Worm (Caenorhabditis elegans) whole organism, dauer: Measurements from ENCODE around the gene cnnm-2.

Experiments used
- unc-62 ChIP-seq: sonication (generic microtip); optimal IDR thresholded peaks from 2 replicates; lab custom pipeline; 2017; ENCODE audit warnings: missing biosample characterization, missing genetic modification reagents, missing genetic modification characterization

cnnm-2 gene

ce11 chrX:8811916-8812315 lies at the start of gene cnnm-2:
cnnm-2 (plus strand) TSS chrX:8812105.
- TF ChIP-seq unc-62 (GFP tag; lab: Kevin White, UChicago) = no peak

DNA sequence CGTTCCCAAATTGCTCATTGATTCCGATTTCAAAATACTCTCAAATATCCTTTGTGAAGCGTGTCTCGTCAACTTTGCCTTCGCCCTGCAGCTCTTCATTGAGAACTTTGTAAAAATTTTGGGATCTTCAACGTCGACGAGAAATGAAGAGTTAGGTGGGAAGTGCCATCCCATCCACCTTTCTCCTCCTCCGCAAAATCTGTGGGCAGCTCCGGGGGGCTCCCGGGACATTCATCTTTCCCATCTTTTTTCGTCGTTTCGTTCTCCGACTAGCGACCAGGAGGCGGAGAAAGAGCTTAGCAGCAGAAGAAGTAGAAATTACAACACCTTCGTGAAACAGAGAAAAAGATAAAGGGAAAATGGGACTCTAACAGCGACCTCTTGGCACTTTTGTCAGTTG lies 49.0 kb upstream of the cnnm-2 start:
- no peak for TF ChIP-seq unc-62 (GFP tag; lab: Kevin White, UChicago)

- TF ChIP-seq unc-62 (GFP tag; lab: Kevin White, UChicago) = no peak
Measured at ce11 chrX:8763607-8764006, 48.3 kb upstream of the cnnm-2 start, which contains the start of gene zig-12. zig-12 (plus strand) TSS chrX:8763907.

DNA sequence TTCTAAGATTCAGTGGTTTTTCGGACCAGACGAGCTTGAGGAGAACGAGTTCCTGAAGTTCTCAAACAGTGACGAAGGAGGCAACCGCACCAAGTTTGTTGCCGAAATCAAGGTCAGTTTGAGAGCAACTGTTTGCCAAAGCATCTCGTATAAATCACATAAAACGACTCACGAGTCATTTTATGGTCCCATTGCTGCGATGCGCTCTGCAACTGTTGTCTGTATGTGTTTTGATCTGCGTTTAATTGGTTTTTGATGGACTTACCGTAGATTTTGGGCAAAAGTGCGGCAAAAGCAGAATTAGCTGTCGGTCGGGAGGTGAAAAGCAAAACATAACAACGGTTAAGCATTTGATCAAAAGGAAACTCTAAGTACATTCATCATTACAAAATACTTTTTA lies 47.9 kb upstream of the cnnm-2 start:
- TF ChIP-seq unc-62 (GFP tag; lab: Kevin White, UChicago) = no peak

ce11 chrX:8770316-8770715 lies 41.6 kb upstream of the cnnm-2 start:
- TF ChIP-seq unc-62 (GFP tag; lab: Kevin White, UChicago) = no peak

DNA sequence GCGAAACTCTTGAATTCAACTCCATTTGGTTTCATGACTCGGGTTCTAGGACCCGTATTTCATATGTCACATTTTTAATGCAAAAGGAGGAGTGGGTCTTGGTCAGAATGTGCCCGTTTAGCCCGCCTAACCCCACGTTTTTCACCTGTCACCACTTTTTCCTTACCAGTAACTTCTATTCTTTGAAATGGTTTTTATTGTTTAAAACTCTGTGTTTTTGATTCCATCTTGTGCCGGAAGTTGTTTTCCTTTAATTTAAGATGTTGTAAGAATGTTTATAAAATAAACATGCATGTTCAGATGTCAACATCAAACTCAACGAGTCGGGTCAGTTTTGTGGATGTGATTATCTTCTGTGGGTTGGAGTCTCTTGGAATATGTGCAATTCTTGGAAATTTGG lies 33.3 kb upstream of the cnnm-2 start, which contains the start of gene ZK721.4:
ZK721.4 (plus strand) TSS at position 301 of the 400 bp plus-strand sequence.
- no peak for TF ChIP-seq unc-62 (GFP tag; lab: Kevin White, UChicago)

DNA sequence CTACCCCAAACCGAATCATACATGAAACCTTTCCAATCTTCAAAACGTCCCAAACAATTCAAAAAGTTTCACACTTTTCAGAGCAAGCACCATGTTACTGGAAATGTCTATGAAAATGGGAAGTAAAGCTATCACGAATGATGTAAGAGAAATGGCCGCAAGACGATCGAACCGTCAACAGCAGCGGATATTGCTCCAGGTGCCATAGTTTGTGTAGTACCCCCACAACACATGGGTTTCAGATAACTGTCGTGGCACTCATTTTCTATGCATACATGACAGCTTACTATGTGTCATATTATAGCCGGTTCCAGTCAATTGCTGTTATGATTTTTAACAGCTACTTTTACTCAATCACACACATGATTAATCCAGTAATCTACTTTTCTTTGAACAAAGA lies 27.7 kb upstream of the cnnm-2 start, which contains the start of gene ZK721.3:
ZK721.3 (plus strand) TSS at position 301 of the 400 bp plus-strand sequence.
- TF ChIP-seq unc-62 (GFP tag; lab: Kevin White, UChicago) = no peak

DNA sequence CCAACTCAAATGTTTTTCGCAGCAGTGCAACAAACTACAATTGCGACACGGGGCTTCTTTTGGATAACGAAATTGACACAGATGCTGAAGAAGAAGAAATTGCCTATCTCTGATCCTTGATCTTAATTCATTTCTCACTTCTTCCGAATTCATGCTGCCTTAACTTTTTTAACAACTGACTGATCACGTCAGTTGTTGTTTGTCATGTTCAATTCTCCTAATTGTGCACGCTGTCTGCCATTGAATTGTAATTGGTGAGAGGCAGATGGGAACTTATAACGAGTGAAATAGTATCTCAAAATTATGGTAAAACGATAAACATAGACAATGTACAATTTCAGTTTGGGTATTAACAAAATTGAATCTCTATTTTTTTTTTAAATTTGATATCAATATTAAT lies 25.2 kb upstream of the cnnm-2 start:
- no peak for TF ChIP-seq unc-62 (GFP tag; lab: Kevin White, UChicago)

- no peak for TF ChIP-seq unc-62 (GFP tag; lab: Kevin White, UChicago)
Measured at ce11 chrX:8787689-8788222, 24.1 kb upstream of the cnnm-2 start.

DNA sequence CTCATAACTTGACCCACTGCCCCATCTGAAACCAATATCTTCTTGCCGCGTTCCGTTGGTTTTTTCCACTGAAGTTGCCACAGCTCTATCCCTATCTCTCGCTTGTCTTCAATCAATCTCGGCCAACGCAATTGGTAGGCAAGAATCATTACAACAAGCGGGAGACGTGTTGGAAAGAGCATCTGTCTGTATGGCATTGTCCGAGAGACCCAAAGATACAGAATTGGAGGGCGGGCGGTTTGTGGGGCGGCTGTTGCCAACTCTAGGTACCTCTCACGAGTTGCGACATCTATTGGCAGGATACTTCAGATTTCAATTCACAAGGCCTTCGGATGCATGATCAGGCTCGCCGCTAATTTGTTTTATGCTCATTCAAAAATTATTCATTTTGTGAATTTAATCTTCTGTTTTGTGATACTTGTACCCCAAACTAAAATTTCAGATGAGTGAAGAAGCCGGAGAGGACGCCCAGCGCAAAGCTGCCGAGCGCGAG lies 22.8 kb upstream of the cnnm-2 start, which contains the start of gene unc-27:
unc-27 (plus strand) TSS at position 443 of the 493 bp plus-strand sequence.
- TF ChIP-seq unc-62 (GFP tag; lab: Kevin White, UChicago) = no peak

DNA sequence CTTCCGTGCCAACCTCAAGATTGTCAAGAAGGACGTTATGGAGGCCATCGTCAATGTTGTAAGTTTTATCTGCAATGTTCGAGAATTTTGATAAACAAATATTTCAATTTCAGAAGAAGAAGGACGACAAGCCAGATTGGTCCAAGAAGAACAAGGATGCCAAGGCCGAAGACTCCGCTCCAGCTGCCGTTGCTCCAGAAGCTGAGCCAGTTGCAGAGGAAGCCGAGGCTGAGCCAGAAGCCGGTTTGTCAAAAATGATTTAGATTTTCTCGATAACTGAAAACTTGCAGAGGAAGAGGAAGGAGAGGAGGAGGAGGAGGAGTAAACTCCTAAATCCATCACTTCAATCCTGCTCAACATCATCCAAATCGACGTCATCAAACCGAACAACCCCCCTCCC lies 21.8 kb upstream of the cnnm-2 start:
- TF ChIP-seq unc-62 (GFP tag; lab: Kevin White, UChicago) = no peak

ce11 chrX:8791821-8792220 lies 20.1 kb upstream of the cnnm-2 start, which contains the start of gene chup-1:
chup-1 (plus strand) TSS chrX:8792160.
- no peak for TF ChIP-seq unc-62 (GFP tag; lab: Kevin White, UChicago)

DNA sequence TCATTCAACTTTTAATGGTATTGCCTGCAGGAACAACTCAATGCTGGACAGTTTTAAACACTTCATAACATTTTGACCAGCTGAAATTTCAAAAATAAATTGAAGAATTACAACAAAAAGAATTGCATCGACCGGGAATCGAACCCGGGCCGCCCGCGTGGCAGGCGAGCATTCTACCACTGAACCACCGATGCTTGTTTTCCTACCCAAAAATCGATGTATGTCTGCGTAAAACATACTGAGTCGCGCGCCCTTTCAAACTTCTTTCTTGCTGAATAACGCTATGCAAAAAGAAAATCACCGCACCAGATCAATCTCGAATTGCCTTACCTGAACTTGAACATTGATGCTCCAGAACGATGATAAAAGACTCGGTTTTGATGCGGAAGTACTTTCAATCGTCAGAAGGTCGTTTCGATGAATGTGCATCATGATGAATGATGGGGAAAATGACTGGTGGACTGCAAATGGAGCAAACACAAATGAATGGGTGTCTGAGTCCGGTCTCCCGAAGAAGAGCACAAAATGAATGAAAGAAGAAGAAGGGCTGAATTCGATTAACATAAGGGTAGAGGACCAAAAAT lies 15.1 kb upstream of the cnnm-2 start, which contains the start of gene R04E5.7:
R04E5.7 (minus strand) TSS at position 564 of the 584 bp plus-strand sequence.
- no peak for TF ChIP-seq unc-62 (GFP tag; lab: Kevin White, UChicago)

DNA sequence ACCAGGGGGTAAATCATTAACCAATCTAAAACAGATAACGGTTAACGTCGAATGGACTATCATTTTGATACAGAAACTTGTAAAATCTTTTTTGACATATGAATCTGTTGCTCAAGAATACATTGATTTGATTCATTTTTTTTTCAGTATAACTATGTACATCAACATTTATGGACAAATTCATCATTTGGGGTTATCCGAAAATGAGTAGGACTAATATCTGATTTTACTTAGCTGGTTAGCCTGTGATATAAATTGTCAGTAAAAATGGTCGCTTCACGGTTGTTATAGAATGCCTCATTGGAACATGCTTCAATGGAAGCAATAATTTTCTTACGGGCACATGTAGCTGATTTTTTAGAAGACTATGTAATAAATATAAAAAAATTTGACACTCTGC lies 14.3 kb upstream of the cnnm-2 start:
- no peak for TF ChIP-seq unc-62 (GFP tag; lab: Kevin White, UChicago)

DNA sequence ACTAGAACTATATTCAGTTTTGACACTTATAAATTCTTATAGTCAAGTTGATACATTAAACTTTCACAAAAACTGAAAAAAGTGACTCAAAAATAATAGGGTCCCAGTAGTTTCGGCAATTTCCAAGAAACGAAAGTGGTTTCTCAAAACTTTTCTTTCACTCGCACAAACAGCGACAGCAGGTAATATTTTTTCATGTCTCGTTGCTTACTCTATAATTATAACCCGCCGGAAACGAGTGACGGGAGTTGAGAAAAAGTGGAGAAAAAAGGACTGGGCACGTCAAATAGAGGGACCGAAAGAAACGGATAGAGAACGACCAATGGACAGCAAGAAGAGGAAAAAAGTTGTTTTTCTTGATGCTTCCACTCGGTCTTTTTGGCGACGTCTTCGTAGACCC lies 12.0 kb upstream of the cnnm-2 start:
- no peak for TF ChIP-seq unc-62 (GFP tag; lab: Kevin White, UChicago)

- TF ChIP-seq unc-62 (GFP tag; lab: Kevin White, UChicago) = no peak
Measured at ce11 chrX:8800355-8800754, 11.6 kb upstream of the cnnm-2 start.

- TF ChIP-seq unc-62 (GFP tag; lab: Kevin White, UChicago) = no peak
Measured at ce11 chrX:8800983-8801382, 10.9 kb upstream of the cnnm-2 start.
